Worm (Caenorhabditis elegans) whole organism, midembryonic: ENCODE data around the gene F22B5.4.
A peak's percentile ranks its signal among the peaks of the same experiment; 100 is the strongest.

Experiments
- cog-1 ChIP-seq: sonication (generic microtip); optimal IDR thresholded peaks from 2 replicates; lab custom pipeline; 2016; ENCODE audit warnings: missing genetic modification characterization, missing compliant biosample characterization
- flt-1 ChIP-seq: fragments of 200-800 bp; sonication (Bioruptor generic); IDR thresholded peaks from 2 replicates; pipeline ENCODE4 v1.3.6; 2022; ENCODE audit warnings: missing genetic modification characterization, missing compliant biosample characterization
- klf-2 ChIP-seq: fragments of 200-800 bp; sonication (Bioruptor generic); conservative IDR thresholded peaks from 2 replicates; pipeline ENCODE4 v1.3.6; 2022; ENCODE audit warnings: missing genetic modification reagents, missing genetic modification characterization, missing compliant biosample characterization
- ztf-23 ChIP-seq: fragments of 200-800 bp; sonication (Bioruptor generic); IDR thresholded peaks from 2 replicates; pipeline ENCODE4 v1.3.6; 2022; ENCODE audit warnings: missing genetic modification reagents, missing genetic modification characterization, missing compliant biosample characterization

DNA sequence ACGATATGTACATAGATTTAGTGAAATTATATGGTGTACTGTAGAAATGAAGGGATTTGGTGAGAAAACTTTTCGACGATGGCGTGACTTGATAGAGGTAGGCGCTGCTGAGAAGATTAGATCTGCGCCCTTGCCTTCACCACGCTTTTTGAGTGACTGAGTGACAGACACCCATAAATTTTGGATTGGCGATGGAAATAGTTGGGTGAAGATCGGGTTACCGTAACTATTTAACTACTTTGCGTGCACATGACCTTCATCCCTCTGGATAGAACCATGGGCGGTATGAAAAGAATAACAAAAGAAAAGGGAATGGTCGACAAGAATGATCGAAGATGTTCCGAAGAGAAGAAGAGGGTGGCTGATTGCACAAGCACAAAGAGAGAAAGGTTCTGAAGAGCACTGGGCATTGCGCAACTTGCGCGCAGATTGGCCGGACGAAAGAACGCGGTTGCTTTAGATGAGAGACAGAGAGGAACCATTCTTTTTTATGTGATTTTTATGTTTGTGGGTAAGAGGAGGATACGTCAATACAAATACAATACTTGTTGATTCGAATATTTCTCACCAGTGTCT lies 34.0 kb upstream of the F22B5.4 start:
- TF ChIP-seq flt-1 (0 out of 2 replicates have a peak, but pooled peaks have one; percentile 49), klf-2 (GFP tag; lab: Robert Waterston, UW) (no peak), cog-1 (no peak), ztf-23 (no peak)
